Fruit fly (Drosophila melanogaster): ENCODE measurements around the gene CG46512.
"Not testable (repeated sequence)": the region's sequence is repeated elsewhere in the genome, so short reads cannot be mapped to it uniquely, and the experiment has no call there.

Gene CG46512

dm6 chrX:22187070-22187469 is at the start of gene CG46512:
TSS of gene CG46512 (plus strand) at chrX:22187370.
- TF ChIP-seq CG17801 (GFP tag; optimal IDR thresholded peaks at IDR 0.05; ENCODE audit: partially characterized antibody) = not testable (repeated sequence)

DNA sequence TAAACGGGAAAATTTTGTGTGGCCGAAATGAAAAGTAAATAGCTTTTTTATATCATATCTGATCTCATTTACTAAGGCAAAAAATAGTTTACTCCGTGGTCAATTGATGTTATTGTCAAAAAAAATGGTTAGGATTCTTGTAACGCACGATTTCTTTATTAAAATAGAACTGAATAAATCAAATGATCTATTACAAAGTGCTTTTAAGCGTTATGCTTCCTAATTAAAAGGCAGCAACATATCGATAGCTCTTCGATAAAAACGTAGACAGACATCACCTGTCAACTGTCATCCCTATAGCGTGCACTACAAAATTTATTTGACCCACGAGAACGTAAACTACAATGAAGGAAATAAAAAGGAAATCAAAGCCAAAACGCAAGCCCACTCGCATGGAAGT is 44.4 kb upstream of the CG46512 start, which contains the start of gene CG40813:
Gene CG40813 (plus strand): TSS at position 301 of the 400 bp plus-strand sequence.
- TF ChIP-seq CG17801 (GFP tag; optimal IDR thresholded peaks at IDR 0.05; ENCODE audit: partially characterized antibody) = not testable (repeated sequence)

- not testable (repeated sequence) for TF ChIP-seq CG17801 (GFP tag; optimal IDR thresholded peaks at IDR 0.05; ENCODE audit: partially characterized antibody)
Observed at dm6 chrX:22147489-22147888, 39.7 kb upstream of the CG46512 start, which contains the start of gene CG46504. TSS of gene CG46504 (plus strand) at chrX:22147789.

dm6 chrX:22152542-22152941 is 34.6 kb upstream of the CG46512 start, which contains the start of gene CG46505:
TSS of gene CG46505 (plus strand) at chrX:22152842.
- TF ChIP-seq CG17801 (GFP tag; optimal IDR thresholded peaks at IDR 0.05; ENCODE audit: partially characterized antibody) = not testable (repeated sequence)

dm6 chrX:22157587-22157986 is 29.6 kb upstream of the CG46512 start, which contains the start of gene CG46506:
TSS of gene CG46506 (plus strand) at chrX:22157887.
- TF ChIP-seq CG17801 (GFP tag; optimal IDR thresholded peaks at IDR 0.05; ENCODE audit: partially characterized antibody) = not testable (repeated sequence)

dm6 chrX:22162623-22163022 is 24.5 kb upstream of the CG46512 start, which contains the start of gene CG46507:
TSS of gene CG46507 (plus strand) at chrX:22162923.
- not testable (repeated sequence) for TF ChIP-seq CG17801 (GFP tag; optimal IDR thresholded peaks at IDR 0.05; ENCODE audit: partially characterized antibody)

dm6 chrX:22167355-22167754 is 19.8 kb upstream of the CG46512 start, which contains the start of gene CG46508:
TSS of gene CG46508 (plus strand) at chrX:22167655.
- TF ChIP-seq CG17801 (GFP tag; optimal IDR thresholded peaks at IDR 0.05; ENCODE audit: partially characterized antibody) = not testable (repeated sequence)

DNA sequence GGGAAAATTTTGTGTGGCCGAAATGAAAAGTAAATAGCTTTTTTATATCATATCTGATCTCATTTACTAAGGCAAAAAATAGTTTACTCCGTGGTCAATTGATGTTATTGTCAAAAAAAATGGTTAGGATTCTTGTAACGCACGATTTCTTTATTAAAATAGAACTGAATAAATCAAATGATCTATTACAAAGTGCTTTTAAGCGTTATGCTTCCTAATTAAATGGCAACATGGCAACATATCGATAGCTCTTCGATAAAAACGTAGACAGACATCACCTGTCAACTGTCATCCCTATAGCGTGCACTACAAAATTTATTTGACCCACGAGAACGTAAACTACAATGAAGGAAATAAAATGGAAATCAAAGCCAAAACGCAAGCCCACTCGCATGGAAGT is 14.8 kb upstream of the CG46512 start, which contains the start of gene CG46509:
Gene CG46509 (plus strand): TSS at position 301 of the 400 bp plus-strand sequence.
- not testable (repeated sequence) for TF ChIP-seq CG17801 (GFP tag; optimal IDR thresholded peaks at IDR 0.05; ENCODE audit: partially characterized antibody)

DNA sequence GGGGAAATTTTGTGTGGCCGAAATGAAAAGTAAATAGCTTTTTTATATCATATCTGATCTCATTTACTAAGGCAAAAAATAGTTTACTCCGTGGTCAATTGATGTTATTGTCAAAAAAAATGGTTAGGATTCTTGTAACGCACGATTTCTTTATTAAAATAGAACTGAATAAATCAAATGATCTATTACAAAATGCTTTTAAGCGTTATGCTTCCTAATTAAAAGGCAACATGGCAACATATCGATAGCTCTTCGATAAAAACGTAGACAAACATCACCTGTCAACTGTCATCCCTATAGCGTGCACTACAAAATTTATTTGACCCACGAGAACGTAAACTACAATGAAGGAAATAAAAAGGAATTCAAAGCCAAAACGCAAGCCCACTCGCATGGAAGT is 10.0 kb upstream of the CG46512 start, which contains the start of gene CG46510:
Gene CG46510 (plus strand): TSS at position 301 of the 400 bp plus-strand sequence.
- not testable (repeated sequence) for TF ChIP-seq CG17801 (GFP tag; optimal IDR thresholded peaks at IDR 0.05; ENCODE audit: partially characterized antibody)

- not testable (repeated sequence) for TF ChIP-seq CG17801 (GFP tag; optimal IDR thresholded peaks at IDR 0.05; ENCODE audit: partially characterized antibody)
Observed at dm6 chrX:22182193-22182592, 5.0 kb upstream of the CG46512 start, which contains the start of gene CG46511. TSS of gene CG46511 (plus strand) at chrX:22182493.

- not testable (repeated sequence) for TF ChIP-seq CG17801 (GFP tag; optimal IDR thresholded peaks at IDR 0.05; ENCODE audit: partially characterized antibody)
Observed at dm6 chrX:22191973-22192372, 4.8 kb downstream of the CG46512 start, which contains the start of gene CG46513. TSS of gene CG46513 (plus strand) at chrX:22192273.

dm6 chrX:22196874-22197273 is 9.7 kb downstream of the CG46512 start, which contains the start of gene CG46514:
TSS of gene CG46514 (plus strand) at chrX:22197174.
- TF ChIP-seq CG17801 (GFP tag; optimal IDR thresholded peaks at IDR 0.05; ENCODE audit: partially characterized antibody) = not testable (repeated sequence)

DNA sequence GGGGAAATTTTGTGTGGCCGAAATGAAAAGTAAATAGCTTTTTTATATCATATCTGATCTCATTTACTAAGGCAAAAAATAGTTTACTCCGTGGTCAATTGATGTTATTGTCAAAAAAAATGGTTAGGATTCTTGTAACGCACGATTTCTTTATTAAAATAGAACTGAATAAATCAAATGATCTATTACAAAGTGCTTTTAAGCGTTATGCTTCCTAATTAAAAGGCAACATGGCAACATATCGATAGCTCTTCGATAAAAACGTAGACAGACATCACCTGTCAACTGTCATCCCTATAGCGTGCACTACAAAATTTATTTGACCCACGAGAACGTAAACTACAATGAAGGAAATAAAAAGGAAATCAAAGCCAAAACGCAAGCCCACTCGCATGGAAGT is 14.7 kb downstream of the CG46512 start, which contains the start of gene CG46515:
Gene CG46515 (plus strand): TSS at position 301 of the 400 bp plus-strand sequence.
- TF ChIP-seq CG17801 (GFP tag; optimal IDR thresholded peaks at IDR 0.05; ENCODE audit: partially characterized antibody) = not testable (repeated sequence)

dm6 chrX:22212028-22212427 is 24.9 kb downstream of the CG46512 start, which contains the start of gene CG46516:
TSS of gene CG46516 (plus strand) at chrX:22212328.
- TF ChIP-seq CG17801 (GFP tag; optimal IDR thresholded peaks at IDR 0.05; ENCODE audit: partially characterized antibody) = not testable (repeated sequence)

DNA sequence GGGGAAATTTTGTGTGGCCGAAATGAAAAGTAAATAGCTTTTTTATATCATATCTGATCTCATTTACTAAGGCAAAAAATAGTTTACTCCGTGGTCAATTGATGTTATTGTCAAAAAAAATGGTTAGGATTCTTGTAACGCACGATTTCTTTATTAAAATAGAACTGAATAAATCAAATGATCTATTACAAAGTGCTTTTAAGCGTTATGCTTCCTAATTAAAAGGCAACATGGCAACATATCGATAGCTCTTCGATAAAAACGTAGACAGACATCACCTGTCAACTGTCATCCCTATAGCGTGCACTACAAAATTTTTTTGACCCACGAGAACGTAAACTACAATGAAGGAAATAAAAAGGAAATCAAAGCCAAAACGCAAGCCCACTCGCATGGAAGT is 29.9 kb downstream of the CG46512 start, which contains the start of gene CG46517:
Gene CG46517 (plus strand): TSS at position 301 of the 400 bp plus-strand sequence.
- not testable (repeated sequence) for TF ChIP-seq CG17801 (GFP tag; optimal IDR thresholded peaks at IDR 0.05; ENCODE audit: partially characterized antibody)

DNA sequence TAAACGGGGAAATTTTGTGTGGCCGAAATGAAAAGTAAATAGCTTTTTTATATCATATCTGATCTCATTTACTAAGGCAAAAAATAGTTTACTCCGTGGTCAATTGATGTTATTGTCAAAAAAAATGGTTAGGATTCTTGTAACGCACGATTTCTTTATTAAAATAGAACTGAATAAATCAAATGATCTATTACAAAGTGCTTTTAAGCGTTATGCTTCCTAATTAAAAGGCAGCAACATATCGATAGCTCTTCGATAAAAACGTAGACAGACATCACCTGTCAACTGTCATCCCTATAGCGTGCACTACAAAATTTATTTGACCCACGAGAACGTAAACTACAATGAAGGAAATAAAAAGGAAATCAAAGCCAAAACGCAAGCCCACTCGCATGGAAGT is 39.1 kb downstream of the CG46512 start, which contains the start of gene CG46518:
Gene CG46518 (plus strand): TSS at position 301 of the 400 bp plus-strand sequence.
- not testable (repeated sequence) for TF ChIP-seq CG17801 (GFP tag; optimal IDR thresholded peaks at IDR 0.05; ENCODE audit: partially characterized antibody)
